Worm (Caenorhabditis elegans): ENCODE measurements around the gene ZC190.4.

DNA sequence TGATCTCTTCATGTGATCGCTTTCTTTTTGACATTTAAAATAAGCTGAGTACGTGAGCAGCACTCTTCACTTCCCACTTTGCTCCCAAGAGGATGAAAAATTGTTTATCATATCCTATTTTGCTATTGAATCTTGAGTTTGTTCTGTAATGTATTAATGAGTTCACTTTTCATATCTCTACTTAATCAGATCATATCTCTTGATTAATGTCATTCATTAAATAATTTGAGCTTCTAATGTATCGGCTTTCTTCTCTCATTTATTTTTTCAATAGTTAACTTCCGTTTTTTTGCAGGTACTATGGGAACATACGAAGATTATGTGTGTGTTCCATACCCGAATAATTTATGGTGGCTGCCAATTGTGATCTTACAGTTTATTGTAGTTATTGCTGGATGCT is 15.2 kb downstream of the ZC190.4 start, which contains the start of gene ZC190.2:
- TF ChIP-seq gmeb-1 (tag; optimal IDR thresholded peaks at IDR 0.05), result no peak
- TF ChIP-seq F13H6.1 (tag; optimal IDR thresholded peaks at IDR 0.05), result no peak
- TF ChIP-seq lin-39 (tag; optimal IDR thresholded peaks at IDR 0.05), result no peak
- no peak for TF ChIP-seq ceh-82 (tag; optimal IDR thresholded peaks at IDR 0.05)
- no peak for TF ChIP-seq unc-62 (GFP tag; optimal IDR thresholded peaks at IDR 0.05)
- no peak for TF ChIP-seq unc-55 (GFP tag; optimal IDR thresholded peaks at IDR 0.05)
- TF ChIP-seq elt-1 (tag; optimal IDR thresholded peaks at IDR 0.05), result no peak
- TF ChIP-seq aly-2 (tag; optimal IDR thresholded peaks at IDR 0.05), result no peak
- no peak for TF ChIP-seq nhr-11 (tag; optimal IDR thresholded peaks at IDR 0.05)
- no peak for TF ChIP-seq skn-1 (tag; optimal IDR thresholded peaks at IDR 0.05)
- no peak for TF ChIP-seq lin-11 (tag; optimal IDR thresholded peaks at IDR 0.05)
